Worm (Caenorhabditis elegans) whole organism, mixed stage, embryonic: Measurements from ENCODE around the gene arf-1.

Experiments used
- M03D4.4 ChIP-seq: sonication (generic microtip); optimal IDR thresholded peaks from 2 replicates; lab custom pipeline; 2017; ENCODE audit warnings: mild to moderate bottlenecking, missing genetic modification characterization, missing compliant biosample characterization
- blmp-1 ChIP-seq: fragments of 150-350 bp; optimal IDR thresholded peaks from 2 replicates; lab custom pipeline; 2014; ENCODE audit warnings: missing biosample characterization, missing genetic modification characterization
- ces-1 ChIP-seq: fragments of 150-350 bp; optimal IDR thresholded peaks from 2 replicates; lab custom pipeline; 2014; ENCODE audit warnings: missing biosample characterization, missing genetic modification reagents, missing genetic modification characterization
- cnd-1 ChIP-seq: fragments of 200-800 bp; sonication (Bioruptor generic); optimal IDR thresholded peaks from 2 replicates; lab custom pipeline; 2018; ENCODE audit warnings: mild to moderate bottlenecking, missing genetic modification characterization, missing compliant biosample characterization
- nhr-28 ChIP-seq: fragments of 150-350 bp; optimal IDR thresholded peaks from 2 replicates; lab custom pipeline; 2014; ENCODE audit warnings: missing biosample characterization, missing genetic modification characterization
- nhr-76 ChIP-seq: sonication (generic microtip); optimal IDR thresholded peaks from 2 replicates; lab custom pipeline; 2017; ENCODE audit warnings: missing biosample characterization, missing genetic modification characterization
- pha-4 ChIP-seq: fragments of 150-350 bp; optimal IDR thresholded peaks from 2 replicates; lab custom pipeline; 2018; ENCODE audit warnings: missing biosample characterization, missing genetic modification reagents, missing genetic modification characterization
- snpc-4 ChIP-seq: fragments of 150-350 bp; optimal IDR thresholded peaks from 2 replicates; lab custom pipeline; 2014; ENCODE audit warnings: missing biosample characterization, missing genetic modification characterization
- sptf-1 ChIP-seq: sonication (generic microtip); optimal IDR thresholded peaks from 2 replicates; lab custom pipeline; 2017; ENCODE audit warnings: mild to moderate bottlenecking, missing genetic modification characterization, moderate library complexity, missing compliant biosample characterization
- tbx-8 ChIP-seq: fragments of 200-800 bp; sonication (Bioruptor generic); optimal IDR thresholded peaks from 2 replicates; lab custom pipeline; 2018; ENCODE audit warnings: mild to moderate bottlenecking, missing genetic modification characterization, moderate library complexity, missing compliant biosample characterization
- unc-62 ChIP-seq: fragments of 150-350 bp; optimal IDR thresholded peaks from 2 replicates; lab custom pipeline; 2014; ENCODE audit warnings: missing biosample characterization, missing genetic modification reagents, missing genetic modification characterization
- zip-8 ChIP-seq: fragments of 150-350 bp; optimal IDR thresholded peaks from 2 replicates; lab custom pipeline; 2014; ENCODE audit warnings: missing biosample characterization, missing genetic modification characterization

Gene arf-1

DNA sequence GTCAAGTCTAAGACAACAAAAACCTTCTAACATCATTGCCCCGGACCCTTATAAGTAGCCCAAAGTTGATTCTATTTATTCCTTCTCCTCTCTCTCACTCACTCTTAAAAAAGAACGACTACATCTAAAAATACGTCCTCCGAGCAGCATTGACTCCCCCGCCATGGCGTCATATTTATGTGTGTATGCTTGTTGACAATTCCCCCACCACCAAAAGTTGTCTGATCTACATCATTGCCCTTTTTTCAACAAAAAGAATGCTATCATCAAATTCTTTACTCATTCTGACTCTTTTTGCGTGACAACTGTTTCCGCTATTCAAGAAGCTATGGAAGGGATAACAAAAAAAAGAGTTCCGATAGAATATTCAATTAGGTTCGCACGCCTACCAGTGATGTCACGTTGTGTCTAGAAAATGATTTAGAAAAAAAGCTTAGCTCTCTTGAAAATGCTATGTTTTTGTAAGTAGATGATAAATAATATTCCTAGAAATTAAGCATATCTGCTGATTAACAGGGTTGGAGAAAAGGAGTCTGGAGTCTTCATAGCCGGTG, 42.9 kb downstream of the arf-1 start:
- TF ChIP-seq pha-4 (tag; lab: Kevin White, UChicago) = no peak
- peak; percentile 33 for TF ChIP-seq ces-1 (GFP tag; lab: Kevin White, UChicago)

DNA sequence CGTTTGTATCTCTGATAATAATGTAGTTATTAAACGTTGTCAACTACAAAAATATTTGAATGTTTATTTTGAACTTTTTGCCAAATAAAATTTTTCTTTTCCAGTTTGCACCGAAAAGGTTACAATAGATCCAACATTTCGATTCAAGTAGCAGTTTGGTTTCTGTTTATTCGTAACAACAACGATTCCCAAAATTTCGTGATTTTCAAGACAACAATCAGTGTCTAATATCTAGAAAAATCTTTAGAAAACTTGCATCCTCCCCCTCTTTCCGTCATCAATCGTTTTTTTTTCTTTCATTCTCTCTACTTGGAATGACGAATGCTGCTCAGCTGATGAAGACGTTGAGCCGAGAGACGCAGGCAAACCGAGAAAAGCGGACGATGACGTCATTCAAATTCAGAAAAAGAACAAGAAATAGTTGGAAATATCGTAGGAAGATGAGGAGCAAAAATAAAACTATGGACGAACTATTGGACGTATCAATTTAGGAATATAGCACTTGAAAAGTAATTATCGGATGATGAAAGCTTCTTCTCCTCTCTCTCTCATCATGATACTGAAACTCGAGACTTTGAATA, 43.9 kb downstream of the arf-1 start:
- TF ChIP-seq zip-8 (tag; lab: Kevin White, UChicago) (peak; percentile 7), tbx-8 (GFP tag; lab: Kevin White, UChicago) (no peak)

DNA sequence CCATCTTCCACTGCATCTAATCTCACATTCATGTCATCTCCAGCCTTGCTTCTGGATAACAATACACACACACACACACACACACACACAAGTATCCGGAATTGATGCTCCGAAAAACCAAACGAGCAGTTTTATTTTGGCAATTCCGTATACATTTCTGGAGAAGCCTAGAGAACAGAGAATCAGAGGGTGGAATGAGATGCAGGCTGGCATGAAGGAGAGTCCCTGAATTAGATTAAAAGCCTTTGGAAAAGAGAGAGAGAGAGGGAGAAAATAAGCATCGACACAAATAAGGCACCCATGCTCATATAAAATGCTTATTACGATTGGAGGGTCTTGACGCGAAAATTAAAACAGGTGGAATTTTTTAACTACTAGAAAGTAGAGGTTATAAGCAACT, 46.0 kb downstream of the arf-1 start:
- TF ChIP-seq zip-8 (tag; lab: Kevin White, UChicago) = no peak
- TF ChIP-seq ces-1 (GFP tag; lab: Kevin White, UChicago) = peak; percentile 89

DNA sequence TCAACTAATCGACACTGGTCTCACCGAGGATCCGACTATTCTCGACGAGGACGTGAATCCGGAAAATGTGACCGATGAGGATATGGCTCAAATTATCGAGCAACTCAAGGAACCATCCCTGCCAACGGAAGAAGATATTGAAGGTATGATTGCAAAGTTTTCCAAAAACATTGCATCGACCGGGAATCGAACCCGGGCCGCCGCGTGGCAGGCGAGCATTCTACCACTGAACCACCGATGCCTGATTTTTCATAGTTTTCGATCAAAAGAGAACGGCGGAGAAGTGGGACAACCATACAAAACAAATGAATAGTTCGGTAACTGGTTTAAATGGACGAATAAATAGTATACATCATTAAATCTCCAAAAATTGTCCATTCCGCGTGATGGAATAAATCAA, 47.2 kb downstream of the arf-1 start:
- TF ChIP-seq tbx-8 (GFP tag; lab: Kevin White, UChicago) = no peak
- no peak for TF ChIP-seq sptf-1 (tag; lab: Kevin White, UChicago)
- TF ChIP-seq unc-62 (GFP tag; lab: Kevin White, UChicago) = no peak
- TF ChIP-seq pha-4 (tag; lab: Kevin White, UChicago) = no peak
- no peak for TF ChIP-seq M03D4.4 (tag; lab: Kevin White, UChicago)
- TF ChIP-seq ces-1 (GFP tag; lab: Kevin White, UChicago) = no peak
- TF ChIP-seq nhr-28 = no peak
- TF ChIP-seq zip-8 (tag; lab: Kevin White, UChicago) = no peak
- TF ChIP-seq blmp-1 (tag; lab: Kevin White, UChicago) = no peak

DNA sequence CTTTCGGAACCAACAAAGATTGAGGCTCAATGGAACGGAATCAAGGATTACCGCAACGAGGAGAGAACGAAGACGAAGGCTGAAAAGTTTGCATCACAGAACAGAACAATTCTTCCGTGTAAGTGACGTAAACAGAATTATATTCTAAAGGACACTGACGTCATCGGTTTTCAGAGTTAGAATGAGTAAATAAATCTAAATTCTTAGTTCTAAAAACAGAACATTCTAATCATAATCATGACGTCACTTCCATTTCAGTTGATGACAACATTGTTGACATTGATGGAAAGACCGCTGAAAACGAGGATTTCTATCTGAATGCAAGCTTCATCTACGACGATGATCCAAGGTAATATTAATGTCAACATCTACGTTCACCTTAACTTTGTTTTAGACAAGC, 49.3 kb downstream of the arf-1 start:
- TF ChIP-seq cnd-1 (tag; lab: Kevin White, UChicago) (no peak), nhr-76 (tag; lab: Kevin White, UChicago) (no peak), snpc-4 (tag; lab: Kevin White, UChicago) (no peak), zip-8 (tag; lab: Kevin White, UChicago) (peak; percentile 61)
